Worm (Caenorhabditis elegans) whole organism, mixed stage, embryonic: ENCODE data around the gene C15H11.13.

Experiments
- blmp-1 ChIP-seq: fragments of 150-350 bp; optimal IDR thresholded peaks from 2 replicates; lab custom pipeline; 2014; ENCODE audit warnings: missing biosample characterization, missing genetic modification characterization
- elt-1 ChIP-seq: sonication (generic microtip); optimal IDR thresholded peaks from 2 replicates; lab custom pipeline; 2017; ENCODE audit warnings: missing genetic modification characterization, mild to moderate bottlenecking, missing compliant biosample characterization, antibody characterized with exemption, moderate library complexity, borderline replicate concordance; ENCODE audit not compliant: insufficient read depth
- ham-2 ChIP-seq: fragments of 200-800 bp; sonication (Bioruptor generic); optimal IDR thresholded peaks from 2 replicates; lab custom pipeline; 2018; ENCODE audit warnings: mild to moderate bottlenecking, missing genetic modification characterization, missing compliant biosample characterization
- mep-1 ChIP-seq: fragments of 150-350 bp; optimal IDR thresholded peaks from 2 replicates; lab custom pipeline; 2017; ENCODE audit warnings: missing biosample characterization, missing genetic modification reagents, missing genetic modification characterization, inconsistent platforms
- nhr-12 ChIP-seq: fragments of 150-350 bp; optimal IDR thresholded peaks from 2 replicates; lab custom pipeline; 2014; ENCODE audit warnings: missing biosample characterization, missing genetic modification characterization
- nhr-237 ChIP-seq: fragments of 150-350 bp; optimal IDR thresholded peaks from 2 replicates; lab custom pipeline; 2014; ENCODE audit warnings: missing biosample characterization, missing genetic modification characterization
- nhr-28 ChIP-seq: fragments of 150-350 bp; optimal IDR thresholded peaks from 2 replicates; lab custom pipeline; 2014; ENCODE audit warnings: missing biosample characterization, missing genetic modification characterization
- snpc-4 ChIP-seq: fragments of 150-350 bp; optimal IDR thresholded peaks from 2 replicates; lab custom pipeline; 2014; ENCODE audit warnings: missing biosample characterization, missing genetic modification characterization
- sptf-1 ChIP-seq: sonication (generic microtip); optimal IDR thresholded peaks from 2 replicates; lab custom pipeline; 2017; ENCODE audit warnings: mild to moderate bottlenecking, missing genetic modification characterization, moderate library complexity, missing compliant biosample characterization
- unc-120 ChIP-seq: sonication (generic microtip); optimal IDR thresholded peaks from 2 replicates; lab custom pipeline; 2017; ENCODE audit warnings: missing genetic modification characterization, missing compliant biosample characterization; ENCODE audit not compliant: poor library complexity, severe bottlenecking
- unc-39 ChIP-seq: fragments of 150-350 bp; optimal IDR thresholded peaks from 2 replicates; lab custom pipeline; 2014; ENCODE audit warnings: missing biosample characterization, missing genetic modification characterization
- unc-62 ChIP-seq: fragments of 150-350 bp; optimal IDR thresholded peaks from 2 replicates; lab custom pipeline; 2014; ENCODE audit warnings: missing biosample characterization, missing genetic modification reagents, missing genetic modification characterization
- ztf-11 ChIP-seq: fragments of 150-350 bp; optimal IDR thresholded peaks from 2 replicates; lab custom pipeline; 2014; ENCODE audit warnings: missing biosample characterization, missing genetic modification characterization

ce11 chrV:14378052-14378451 is 16.8 kb upstream of the C15H11.13 start:
- TF ChIP-seq ham-2 (GFP tag; lab: Kevin White, UChicago), result no peak
- TF ChIP-seq nhr-28 (tag; lab: Kevin White, UChicago), result no peak
- no peak for TF ChIP-seq ztf-11 (tag; lab: Kevin White, UChicago)
- no peak for TF ChIP-seq unc-120 (tag; lab: Kevin White, UChicago)
- TF ChIP-seq unc-39 (tag; lab: Kevin White, UChicago), result no peak
- no peak for TF ChIP-seq mep-1 (tag; lab: Kevin White, UChicago)
- no peak for TF ChIP-seq snpc-4 (tag; lab: Kevin White, UChicago)
- TF ChIP-seq nhr-12 (tag; lab: Kevin White, UChicago), result no peak
- TF ChIP-seq blmp-1 (tag; lab: Kevin White, UChicago), result no peak
- no peak for TF ChIP-seq nhr-237 (tag; lab: Kevin White, UChicago)
- no peak for TF ChIP-seq unc-62 (GFP tag; lab: Kevin White, UChicago)
- TF ChIP-seq sptf-1 (tag; lab: Kevin White, UChicago), result no peak
- TF ChIP-seq elt-1, result no peak
